Worm (Caenorhabditis elegans) whole organism, young adult: ENCODE measurements around the gene octr-1.

Experiments used
- F37B4.10 ChIP-seq: fragments of 200-800 bp; sonication (Bioruptor generic); IDR thresholded peaks from 2 replicates; pipeline ENCODE4 v1.3.6; 2022; ENCODE audit warnings: missing genetic modification characterization, missing compliant biosample characterization
- F39B2.1 ChIP-seq: fragments of 200-800 bp; sonication (Bioruptor generic); IDR thresholded peaks from 2 replicates; pipeline ENCODE4 v1.3.6; 2022; ENCODE audit warnings: missing genetic modification reagents, missing genetic modification characterization, missing compliant biosample characterization
- F49E8.2 ChIP-seq: sonication (generic microtip); optimal IDR thresholded peaks from 3 replicates; lab custom pipeline; 2017; ENCODE audit warnings: missing genetic modification characterization, mild to moderate bottlenecking, missing compliant biosample characterization, antibody characterized with exemption, moderate library complexity; ENCODE audit not compliant: insufficient read depth
- F57C9.4 ChIP-seq: sonication (generic microtip); optimal IDR thresholded peaks from 2 replicates; lab custom pipeline; 2017; ENCODE audit warnings: mild to moderate bottlenecking, missing genetic modification characterization, missing compliant biosample characterization
- ama-1 ChIP-seq, 3 experiments: fragments of 150-350 bp in 1 of 3; sonication (generic microtip) in 2 of 3; optimal IDR thresholded peaks; 2 replicates each; lab custom pipeline; 2014 to 2018; ENCODE audit warnings: missing biosample characterization in 2 of 3, missing genetic modification characterization in 2 of 3, missing genetic modification reagents in 2 of 3
- dpl-1 ChIP-seq: fragments of 150-350 bp; optimal IDR thresholded peaks from 2 replicates; lab custom pipeline; 2014; ENCODE audit warnings: missing biosample characterization, missing genetic modification reagents, missing genetic modification characterization
- efl-1 ChIP-seq: fragments of 150-350 bp; optimal IDR thresholded peaks from 2 replicates; lab custom pipeline; 2014; ENCODE audit warnings: missing biosample characterization, missing genetic modification reagents, missing genetic modification characterization
- lin-26 ChIP-seq: fragments of 200-800 bp; sonication (Bioruptor generic); IDR thresholded peaks from 2 replicates; pipeline ENCODE4 v1.3.6; 2022; ENCODE audit warnings: missing genetic modification reagents, missing genetic modification characterization, missing compliant biosample characterization
- lin-54 ChIP-seq: fragments of 200-800 bp; sonication (Bioruptor generic); optimal IDR thresholded peaks from 2 replicates; lab custom pipeline; 2018; ENCODE audit warnings: mild to moderate bottlenecking, missing genetic modification characterization, missing compliant biosample characterization
- mxl-1 ChIP-seq: sonication (generic microtip); optimal IDR thresholded peaks from 2 replicates; lab custom pipeline; 2016; ENCODE audit warnings: missing genetic modification characterization, missing compliant biosample characterization
- tbp1 ChIP-seq: fragments of 200-800 bp; sonication (Bioruptor generic); optimal IDR thresholded peaks from 2 replicates; lab custom pipeline; 2018; ENCODE audit warnings: mild to moderate bottlenecking, missing genetic modification characterization, missing compliant biosample characterization
- unc-62 ChIP-seq: fragments of 150-350 bp; optimal IDR thresholded peaks from 2 replicates; lab custom pipeline; 2014; ENCODE audit warnings: missing biosample characterization, missing genetic modification reagents, missing genetic modification characterization
- ztf-18 ChIP-seq: sonication (generic microtip); optimal IDR thresholded peaks from 2 replicates; lab custom pipeline; 2016; ENCODE audit warnings: missing genotype, mild to moderate bottlenecking, missing genetic modification characterization, missing compliant biosample characterization

DNA sequence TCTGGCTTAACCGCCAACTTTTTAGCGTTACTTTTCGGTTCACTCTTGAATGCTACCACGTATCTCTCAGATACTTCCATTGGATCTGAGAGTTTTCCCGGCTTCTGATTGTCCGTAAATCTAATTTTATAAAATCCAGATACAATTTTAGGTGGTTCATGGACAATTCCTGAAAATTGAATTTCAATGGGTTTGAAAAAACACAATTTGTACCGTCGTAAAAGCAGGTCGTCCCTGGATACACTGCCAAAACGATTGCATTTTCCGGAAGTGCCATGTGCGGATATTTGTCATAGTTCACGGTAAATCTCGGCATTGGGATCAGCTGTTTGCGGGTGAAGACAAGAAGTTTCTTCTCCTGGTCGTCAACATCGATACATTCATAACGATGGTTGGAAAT is 28.5 kb upstream of the octr-1 start:
- TF ChIP-seq lin-54 (GFP tag; lab: Kevin White, UChicago) (no peak), F57C9.4 (tag; lab: Kevin White, UChicago) (no peak), ama-1 (optimal IDR thresholded peaks at IDR 0.05; lab: Kevin White, UChicago) (no peak), ama-1 (GFP tag; optimal IDR thresholded peaks at IDR 0.05; lab: Kevin White, UChicago) (no peak), F37B4.10 (GFP tag; lab: Robert Waterston, UW) (no peak), ztf-18 (no peak), F49E8.2 (tag; lab: Kevin White, UChicago) (no peak), mxl-1 (tag; lab: Kevin White, UChicago) (no peak), tbp1 (no peak), lin-26 (GFP tag; lab: Robert Waterston, UW) (no peak), dpl-1 (GFP tag; lab: Kevin White, UChicago) (no peak), F39B2.1 (GFP tag; lab: Robert Waterston, UW) (no peak), efl-1 (no peak), unc-62 (no peak)
